Worm (Caenorhabditis elegans): Measurements from ENCODE around the gene pho-11.

DNA sequence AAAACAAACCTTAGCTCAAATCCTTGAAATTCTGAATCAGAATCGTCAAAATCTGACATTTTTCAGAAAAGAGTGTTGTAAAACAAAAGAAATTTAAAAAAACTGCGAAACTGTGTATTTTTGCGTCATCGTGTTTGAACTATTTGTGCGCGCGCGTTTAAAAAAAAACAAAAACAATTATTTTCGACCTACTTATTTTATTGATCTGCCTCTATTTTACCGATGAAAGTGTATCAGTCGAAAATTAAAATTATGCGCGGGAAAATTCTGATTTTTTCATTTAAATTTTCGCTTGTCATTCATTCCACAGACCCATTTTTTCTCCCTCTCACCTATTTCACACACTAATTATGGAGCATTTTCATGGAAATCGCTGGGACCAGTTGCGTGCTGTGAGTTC, 7.2 kb downstream of the pho-11 start, which contains the start of the genes C05C10.7 and C05C10.5:
- TF ChIP-seq him-1 (tag; optimal IDR thresholded peaks at IDR 0.05) (no peak), W03F9.2 (tag; optimal IDR thresholded peaks at IDR 0.05) (no peak), dao-5 (tag; optimal IDR thresholded peaks at IDR 0.05) (no peak)

All from whole organism, L4/young adult.